Fruit fly (Drosophila melanogaster) whole organism, embryonic: ENCODE results near the gene CG5157.

Experiments used
- BEAF-32 ChIP-seq: fragments of 200-800 bp; sonication (Bioruptor generic); optimal IDR thresholded peaks from 3 replicates; lab custom pipeline; 2017; ENCODE audit warnings: missing biosample characterization, missing genetic modification characterization, mild to moderate bottlenecking, moderate library complexity, missing genetic modification reagents
- CG10274 ChIP-seq: fragments of 200-800 bp; sonication (Bioruptor generic); optimal IDR thresholded peaks from 3 replicates; lab custom pipeline; 2017; ENCODE audit warnings: missing biosample characterization, mild to moderate bottlenecking, missing genetic modification characterization
- CG11504 ChIP-seq: fragments of 200-800 bp; sonication (Bioruptor generic); optimal IDR thresholded peaks from 3 replicates; lab custom pipeline; 2019; ENCODE audit warnings: missing biosample characterization, mild to moderate bottlenecking, missing genetic modification characterization, moderate library complexity
- CG11560 ChIP-seq: fragments of 200-800 bp; sonication (Bioruptor generic); IDR thresholded peaks from 3 replicates; pipeline ENCODE4 v1.3.6; 2022; ENCODE audit warnings: missing biosample characterization, missing genetic modification characterization
- CG11695 ChIP-seq: fragments of 200-800 bp; sonication (Bioruptor generic); IDR thresholded peaks from 3 replicates; pipeline ENCODE4 v1.3.6; 2022; ENCODE audit warnings: missing biosample characterization, missing genetic modification characterization
- CG12659 ChIP-seq: fragments of 200-800 bp; sonication (Bioruptor generic); optimal IDR thresholded peaks from 3 replicates; lab custom pipeline; 2017; ENCODE audit warnings: mild to moderate bottlenecking, missing biosample characterization, missing genetic modification reagents, missing genetic modification characterization
- CG14441 ChIP-seq: fragments of 200-800 bp; sonication (Bioruptor generic); IDR thresholded peaks from 2 replicates; pipeline ENCODE4 v1.3.6; 2022; ENCODE audit warnings: missing biosample characterization, missing genetic modification characterization
- CG17385 ChIP-seq: fragments of 200-800 bp; sonication (Bioruptor generic); optimal IDR thresholded peaks from 3 replicates; lab custom pipeline; 2018; ENCODE audit warnings: missing biosample characterization, mild to moderate bottlenecking, missing genetic modification characterization
- CG18599 ChIP-seq: fragments of 200-800 bp; sonication (Bioruptor generic); optimal IDR thresholded peaks from 3 replicates; lab custom pipeline; 2017; ENCODE audit warnings: missing biosample characterization, missing genetic modification characterization, mild to moderate bottlenecking, moderate library complexity, missing genetic modification reagents
- CG18619 ChIP-seq: fragments of 200-800 bp; sonication (Bioruptor generic); optimal IDR thresholded peaks from 3 replicates; lab custom pipeline; 2017; ENCODE audit warnings: missing biosample characterization, mild to moderate bottlenecking, missing genetic modification characterization
- CG2120 ChIP-seq: fragments of 200-800 bp; sonication (Bioruptor generic); optimal IDR thresholded peaks from 3 replicates; lab custom pipeline; 2016; ENCODE audit warnings: missing biosample characterization, missing genetic modification characterization
- CG30403 ChIP-seq: fragments of 200-800 bp; sonication (Bioruptor generic); optimal IDR thresholded peaks from 3 replicates; lab custom pipeline; 2016; ENCODE audit warnings: missing biosample characterization, missing genetic modification characterization
- CG34224 ChIP-seq: fragments of 200-800 bp; sonication (Bioruptor generic); IDR thresholded peaks from 3 replicates; pipeline ENCODE4 v1.3.6; 2022; ENCODE audit warnings: missing biosample characterization, missing genetic modification characterization; ENCODE audit not compliant: partially characterized antibody
- CG6175 ChIP-seq: fragments of 200-800 bp; sonication (Bioruptor generic); IDR thresholded peaks from 3 replicates; pipeline ENCODE4 v1.3.6; 2022; ENCODE audit warnings: missing biosample characterization, missing genetic modification characterization
- CG7839 ChIP-seq: fragments of 200-800 bp; sonication (Bioruptor generic); optimal IDR thresholded peaks from 3 replicates; lab custom pipeline; 2018; ENCODE audit warnings: missing biosample characterization, mild to moderate bottlenecking, missing genetic modification characterization, moderate library complexity
- CG8290 ChIP-seq, 3 experiments: fragments of 200-800 bp; sonication (Bioruptor generic); optimal IDR thresholded peaks; 2 replicates each; lab custom pipeline; 2016 to 2019; ENCODE audit warnings: missing biosample characterization in 3 of 3, missing genetic modification characterization in 3 of 3, mild to moderate bottlenecking in 2 of 3, moderate library complexity in 1 of 3
- CoRest ChIP-seq: fragments of 200-800 bp; sonication (Bioruptor generic); optimal IDR thresholded peaks from 3 replicates; lab custom pipeline; 2018; ENCODE audit warnings: missing biosample characterization, mild to moderate bottlenecking, missing genetic modification characterization, moderate library complexity
- D19A ChIP-seq: fragments of 200-800 bp; optimal IDR thresholded peaks from 3 replicates; lab custom pipeline; 2019; ENCODE audit warnings: missing biosample characterization, mild to moderate bottlenecking, missing genetic modification characterization, moderate library complexity
- Dip3 ChIP-seq: fragments of 200-800 bp; sonication (Bioruptor generic); optimal IDR thresholded peaks from 3 replicates; lab custom pipeline; 2016; ENCODE audit warnings: missing biosample characterization, missing genetic modification characterization
- Hmx ChIP-seq: fragments of 200-800 bp; sonication (Bioruptor generic); optimal IDR thresholded peaks from 2 replicates; lab custom pipeline; 2016; ENCODE audit warnings: missing biosample characterization, missing genetic modification characterization
- Jarid2 ChIP-seq: fragments of 200-800 bp; sonication (Bioruptor generic); optimal IDR thresholded peaks from 3 replicates; lab custom pipeline; 2017; ENCODE audit warnings: mild to moderate bottlenecking, missing biosample characterization, missing genetic modification reagents, missing genetic modification characterization
- Meics ChIP-seq: fragments of 200-800 bp; sonication (Bioruptor generic); optimal IDR thresholded peaks from 2 replicates; lab custom pipeline; 2017; ENCODE audit warnings: missing biosample characterization, mild to moderate bottlenecking, missing genetic modification characterization
- Mrtf ChIP-seq: fragments of 200-800 bp; sonication (Bioruptor generic); IDR thresholded peaks from 3 replicates; pipeline ENCODE4 v1.3.6; 2022; ENCODE audit warnings: missing biosample characterization, missing genetic modification characterization
- Oli ChIP-seq: fragments of 200-800 bp; sonication (Bioruptor generic); optimal IDR thresholded peaks from 2 replicates; lab custom pipeline; 2018; ENCODE audit warnings: missing biosample characterization, mild to moderate bottlenecking, missing genetic modification characterization, moderate library complexity
- PHDP ChIP-seq: fragments of 200-800 bp; sonication (Bioruptor generic); optimal IDR thresholded peaks from 3 replicates; lab custom pipeline; 2018; ENCODE audit warnings: missing biosample characterization, mild to moderate bottlenecking, missing genetic modification characterization, moderate library complexity
- TFAM ChIP-seq: fragments of 200-800 bp; sonication (Bioruptor generic); optimal IDR thresholded peaks from 2 replicates; lab custom pipeline; 2017; ENCODE audit warnings: missing biosample characterization, missing genetic modification characterization, inconsistent platforms
- Xbp1 ChIP-seq: fragments of 200-800 bp; sonication (Bioruptor generic); optimal IDR thresholded peaks from 3 replicates; lab custom pipeline; 2016; ENCODE audit warnings: missing biosample characterization, mild to moderate bottlenecking, missing genetic modification characterization
- aop ChIP-seq: fragments of 200-800 bp; sonication (Bioruptor generic); IDR thresholded peaks from 2 replicates; pipeline ENCODE4 v1.3.6; 2022; ENCODE audit warnings: missing biosample characterization, missing genetic modification characterization
- br ChIP-seq: fragments of >200 bp; optimal IDR thresholded peaks from 2 replicates; lab custom pipeline; 2017
- dpn ChIP-seq, 2 experiments: fragments of 200-800 bp; sonication (Bioruptor generic); optimal IDR thresholded peaks; 3 replicates each; lab custom pipeline; 2016; ENCODE audit warnings: missing biosample characterization in 2 of 2, missing genetic modification characterization in 2 of 2
- eve ChIP-seq, 2 experiments: fragments of >200 bp; optimal IDR thresholded peaks; 2 replicates each; lab custom pipeline; 2017; ENCODE audit warnings: missing biosample characterization in 2 of 2, missing genetic modification characterization in 2 of 2
- exex ChIP-seq: fragments of 200-800 bp; sonication (Bioruptor generic); optimal IDR thresholded peaks from 4 replicates; lab custom pipeline; 2018; ENCODE audit warnings: missing biosample characterization, mild to moderate bottlenecking, missing genetic modification characterization, moderate library complexity
- gem ChIP-seq: fragments of 200-800 bp; sonication (Bioruptor generic); optimal IDR thresholded peaks from 2 replicates; lab custom pipeline; 2019; ENCODE audit warnings: missing biosample characterization, mild to moderate bottlenecking, missing genetic modification characterization, moderate library complexity
- her ChIP-seq: fragments of 200-800 bp; sonication (Bioruptor generic); optimal IDR thresholded peaks from 2 replicates; lab custom pipeline; 2016; ENCODE audit warnings: missing biosample characterization, missing genetic modification characterization
- lilli ChIP-seq: fragments of 200-800 bp; sonication (Bioruptor generic); optimal IDR thresholded peaks from 3 replicates; lab custom pipeline; 2016; ENCODE audit warnings: missing biosample characterization, missing genetic modification characterization
- lola ChIP-seq, 3 experiments: fragments of >200 bp in 2 of 3; fragments of 200-800 bp in 1 of 3; sonication (Bioruptor generic) in 1 of 3; optimal IDR thresholded peaks; 2 replicates each; lab custom pipeline; 2017 to 2019; ENCODE audit warnings: missing biosample characterization in 3 of 3, missing genetic modification characterization in 3 of 3, mild to moderate bottlenecking in 1 of 3, moderate library complexity in 1 of 3
- mam ChIP-seq: fragments of 200-800 bp; sonication (Bioruptor generic); optimal IDR thresholded peaks from 3 replicates; lab custom pipeline; 2016; ENCODE audit warnings: missing biosample characterization, missing genetic modification characterization
- odd ChIP-seq: fragments of 200-800 bp; sonication (Bioruptor generic); optimal IDR thresholded peaks from 2 replicates; lab custom pipeline; 2017; ENCODE audit warnings: missing biosample characterization, mild to moderate bottlenecking, missing genetic modification characterization
- pb ChIP-seq: fragments of 200-800 bp; sonication (Bioruptor generic); optimal IDR thresholded peaks from 3 replicates; lab custom pipeline; 2016; ENCODE audit warnings: missing biosample characterization, missing genetic modification characterization
- peb ChIP-seq: fragments of 200-800 bp; sonication (Bioruptor generic); IDR thresholded peaks from 2 replicates; pipeline ENCODE4 v1.3.6; 2022; ENCODE audit warnings: missing biosample characterization, missing genetic modification characterization
- pho ChIP-seq: fragments of 200-800 bp; sonication (Bioruptor generic); optimal IDR thresholded peaks from 2 replicates; lab custom pipeline; 2016; ENCODE audit warnings: missing biosample characterization, missing genetic modification characterization
- phol ChIP-seq: fragments of 200-800 bp; sonication (Bioruptor generic); optimal IDR thresholded peaks from 3 replicates; lab custom pipeline; 2018; ENCODE audit warnings: missing biosample characterization, mild to moderate bottlenecking, missing genetic modification characterization, moderate library complexity
- run ChIP-seq: fragments of 200-800 bp; sonication (Bioruptor generic); optimal IDR thresholded peaks from 3 replicates; lab custom pipeline; 2018; ENCODE audit warnings: missing biosample characterization, mild to moderate bottlenecking, missing genetic modification characterization
- sens ChIP-seq: fragments of 200-800 bp; sonication (Bioruptor generic); peaks from one replicate; lab custom pipeline; 2016; ENCODE audit warnings: missing biosample characterization, missing genetic modification characterization
- slbo ChIP-seq: fragments of 200-800 bp; sonication (Bioruptor generic); IDR thresholded peaks from 2 replicates; pipeline ENCODE4 v1.3.6; 2022; ENCODE audit warnings: missing biosample characterization, missing genetic modification characterization
- twi ChIP-seq: fragments of 200-800 bp; optimal IDR thresholded peaks from 2 replicates; lab custom pipeline; 2019; ENCODE audit warnings: missing biosample characterization, mild to moderate bottlenecking, missing genetic modification characterization, moderate library complexity
- tx ChIP-seq: fragments of 200-800 bp; sonication (Bioruptor generic); optimal IDR thresholded peaks from 2 replicates; lab custom pipeline; 2016; ENCODE audit warnings: missing biosample characterization, missing genetic modification characterization
- vvl ChIP-seq: fragments of 200-800 bp; sonication (Bioruptor generic); IDR thresholded peaks from 2 replicates; pipeline ENCODE4 v1.3.6; 2022; ENCODE audit warnings: missing biosample characterization, missing genetic modification characterization
- wdn ChIP-seq: fragments of 200-800 bp; sonication (Bioruptor generic); IDR thresholded peaks from 2 replicates; pipeline ENCODE4 v1.3.6; 2022; ENCODE audit warnings: missing biosample characterization, missing genetic modification characterization

The CG5157 gene

DNA sequence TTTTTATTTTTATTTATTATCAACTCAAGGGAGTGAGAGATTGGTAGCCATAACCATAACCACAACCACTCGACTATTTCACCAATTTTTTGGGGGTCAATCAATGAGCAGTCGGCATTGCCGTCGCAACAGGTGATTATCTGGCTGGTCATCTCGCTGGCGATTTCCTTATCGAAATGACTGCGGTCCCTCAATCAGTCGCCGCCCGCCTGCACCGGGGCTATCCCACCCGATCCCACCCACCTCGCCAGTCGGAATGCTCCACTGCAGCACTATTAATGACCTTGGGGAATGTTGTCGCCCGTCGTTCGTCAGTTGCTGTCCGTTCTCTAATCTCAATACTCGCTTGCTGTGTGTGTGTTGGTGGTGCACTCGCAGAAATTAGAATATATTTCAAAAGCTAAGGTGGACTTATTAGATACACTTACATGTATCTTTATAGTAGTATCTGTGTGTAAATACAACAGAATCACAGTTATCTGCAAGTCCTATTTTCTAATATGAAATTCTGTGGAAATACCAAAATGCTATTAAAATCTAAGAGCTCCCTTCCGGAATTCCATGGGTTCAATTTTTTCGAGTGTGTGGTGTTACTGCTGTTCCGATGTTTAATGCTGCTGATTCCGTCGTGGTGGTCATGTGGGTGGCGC is 22.9 kb upstream of the CG5157 start (continued):
- TF ChIP-seq TFAM, result no peak
- peak; percentile 41 for TF ChIP-seq CG10274 (GFP tag; lab: Kevin White, UChicago)
- TF ChIP-seq Hmx, result no peak
- TF ChIP-seq tx (GFP tag; lab: Kevin White, UChicago), result peak; percentile 48
- peak; percentile 7 for TF ChIP-seq twi
- TF ChIP-seq her, result peak; percentile 42
- peak; percentile 33; the same call in 1 of the 2 replicates for TF ChIP-seq CG14441 (GFP tag; lab: Robert Waterston, UW)
- peak; percentile 45; the same call in 1 of the 3 replicates for TF ChIP-seq CG11560 (tag; lab: Robert Waterston, UW)
- TF ChIP-seq pb (GFP tag; lab: Kevin White, UChicago), result no peak
- peak; percentile 64 for TF ChIP-seq Xbp1
- TF ChIP-seq lola (GFP tag; optimal IDR thresholded peaks at IDR 0.05; lab: Kevin White, UChicago), result peak in 1 of 3 experiments; percentile 40
- TF ChIP-seq peb (GFP tag; lab: Robert Waterston, UW), result no peak
- no peak for TF ChIP-seq aop (GFP tag; lab: Robert Waterston, UW)
- peak; percentile 4 for TF ChIP-seq run (tag; lab: Kevin White, UChicago)
- no peak for TF ChIP-seq CG34224 (GFP tag; lab: Robert Waterston, UW)

DNA sequence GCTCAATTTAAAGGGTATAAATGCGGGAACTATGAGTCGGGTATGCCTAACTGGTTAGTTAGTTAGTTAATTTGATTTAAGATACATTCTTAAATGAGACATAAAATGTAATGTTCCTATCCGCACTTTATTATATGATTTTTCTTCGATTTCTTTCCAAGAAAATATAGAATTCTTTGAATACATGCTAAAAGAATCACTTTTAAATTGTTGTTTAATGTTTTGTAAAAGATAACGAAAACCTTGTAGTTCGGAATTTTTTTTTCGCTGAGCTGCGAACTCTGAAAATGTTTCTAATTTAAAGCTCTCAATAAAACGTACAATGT is 22.4 kb upstream of the CG5157 start:
- no peak for TF ChIP-seq BEAF-32 (GFP tag; lab: Kevin White, UChicago)
- TF ChIP-seq CG12659, result peak; percentile 12
- TF ChIP-seq sens (GFP tag; lab: Kevin White, UChicago), result peak; percentile 65
- TF ChIP-seq phol, result no peak
- peak; percentile 16 for TF ChIP-seq lilli (GFP tag; lab: Kevin White, UChicago)
- TF ChIP-seq pho (GFP tag; lab: Kevin White, UChicago), result peak; percentile 27
- 0 out of 2 replicates have a peak, but pooled peaks have one; percentile 20 for TF ChIP-seq wdn (GFP tag; lab: Robert Waterston, UW)
- 0 out of 3 replicates have a peak, but pooled peaks have one; percentile 33 for TF ChIP-seq CG11695 (GFP tag; lab: Robert Waterston, UW)
- no peak for TF ChIP-seq odd (GFP tag; lab: Kevin White, UChicago)
- TF ChIP-seq CoRest (tag; lab: Kevin White, UChicago), result peak; percentile 25
- peak in 1 of 2 experiments; percentile 3 for TF ChIP-seq dpn (GFP tag; optimal IDR thresholded peaks at IDR 0.05; lab: Kevin White, UChicago)
- peak; percentile 34 for TF ChIP-seq Meics (GFP tag; lab: Kevin White, UChicago)
- TF ChIP-seq vvl (GFP tag; lab: Robert Waterston, UW), result no peak
- no peak for TF ChIP-seq Mrtf (GFP tag; lab: Robert Waterston, UW)
- peak; percentile 58 for TF ChIP-seq gem (tag; lab: Kevin White, UChicago)
- peak; percentile 38 for TF ChIP-seq D19A
- peak; percentile 49 for TF ChIP-seq PHDP
- TF ChIP-seq Oli (tag; lab: Kevin White, UChicago), result peak; percentile 30
- peak; percentile 4 for TF ChIP-seq CG17385 (GFP tag; lab: Kevin White, UChicago)
- peak; percentile 11 for TF ChIP-seq CG10274 (GFP tag; lab: Kevin White, UChicago)
- TF ChIP-seq CG18619 (GFP tag; lab: Kevin White, UChicago), result peak; percentile 18
- TF ChIP-seq exex, result peak; percentile 5
- TF ChIP-seq Dip3, result peak; percentile 18
- peak; percentile 70 for TF ChIP-seq CG18599
- TF ChIP-seq mam (GFP tag; lab: Kevin White, UChicago), result peak; percentile 36
- no peak for TF ChIP-seq Jarid2 (GFP tag; lab: Kevin White, UChicago)
- peak; percentile 35 for TF ChIP-seq CG30403 (GFP tag; lab: Kevin White, UChicago)
- TF ChIP-seq slbo (GFP tag; lab: Robert Waterston, UW), result peak; percentile 41; the same call in 1 of the 2 replicates
- TF ChIP-seq CG7839 (tag; lab: Kevin White, UChicago), result peak; percentile 40
- TF ChIP-seq eve (GFP tag; optimal IDR thresholded peaks at IDR 0.05; lab: Kevin White, UChicago), result no peak
- no peak for TF ChIP-seq CG6175 (GFP tag; lab: Robert Waterston, UW)
- no peak for TF ChIP-seq br (lab: Kevin White, UChicago)
- TF ChIP-seq CG2120 (GFP tag; lab: Kevin White, UChicago), result peak; percentile 78
- TF ChIP-seq CG11504 (tag; lab: Kevin White, UChicago), result peak; percentile 16
- TF ChIP-seq CG8290 (GFP tag; optimal IDR thresholded peaks at IDR 0.05; lab: Kevin White, UChicago), result no peak
- peak in 1 of 2 experiments; percentile 16 for TF ChIP-seq CG8290 (tag; optimal IDR thresholded peaks at IDR 0.05; lab: Kevin White, UChicago)
